Fruit fly (Drosophila melanogaster): ENCODE data around the gene CG9135.
A peak's percentile ranks its signal among the peaks of the same experiment; 100 is the strongest.

The CG9135 gene

dm6 chr2L:6080329-6080728 lies 29.7 kb downstream of the CG9135 start (continued):
- TF ChIP-seq CG1603 (tag; optimal IDR thresholded peaks at IDR 0.05) (no peak), Myb (GFP tag; optimal IDR thresholded peaks at IDR 0.05) (no peak), ranshi (GFP tag; IDR thresholded peaks at IDR 0.05) (no peak), ken (GFP tag; IDR thresholded peaks at IDR 0.05) (no peak), Hr51 (GFP tag; optimal IDR thresholded peaks at IDR 0.05) (no peak), Hmx (GFP tag; optimal IDR thresholded peaks at IDR 0.05) (no peak), otp (GFP tag; IDR thresholded peaks at IDR 0.05) (no peak), CG12071 (GFP tag; optimal IDR thresholded peaks at IDR 0.05) (no peak), lab (GFP tag; optimal IDR thresholded peaks at IDR 0.05) (peak; percentile 59), Atf6 (GFP tag; IDR thresholded peaks at IDR 0.05) (no peak), wdn (GFP tag; IDR thresholded peaks at IDR 0.05) (no peak), phol (tag; optimal IDR thresholded peaks at IDR 0.05) (no peak), Med (GFP tag) (peak; percentile 79), mirr (GFP tag; optimal IDR thresholded peaks at IDR 0.05) (peak; percentile 6), schlank (tag; optimal IDR thresholded peaks at IDR 0.05) (peak; percentile 5), CG12155 (GFP tag; optimal IDR thresholded peaks at IDR 0.05) (no peak), ind (GFP tag; optimal IDR thresholded peaks at IDR 0.05) (no peak), Drgx (GFP tag; IDR thresholded peaks at IDR 0.05) (peak; percentile 28; the same call in 1 of the 2 replicates), sd (tag; optimal IDR thresholded peaks at IDR 0.05) (peak; percentile 37), nmo (GFP tag; optimal IDR thresholded peaks at IDR 0.05) (no peak), lola (GFP tag; optimal IDR thresholded peaks at IDR 0.05) (no peak), CG9876 (GFP tag; optimal IDR thresholded peaks at IDR 0.05) (no peak), caup (GFP tag; optimal IDR thresholded peaks at IDR 0.05; ENCODE audit: severe bottlenecking) (peak; percentile 41), crol (GFP tag; IDR thresholded peaks at IDR 0.05) (0 out of 2 replicates have a peak, but pooled peaks have one; percentile 9), Hmr (GFP tag; optimal IDR thresholded peaks at IDR 0.05) (no peak), Bgb (GFP tag; IDR thresholded peaks at IDR 0.05; ENCODE audit: partially characterized antibody) (no peak), Ssrp (tag; optimal IDR thresholded peaks at IDR 0.05) (no peak), sug (tag; optimal IDR thresholded peaks at IDR 0.05) (peak; percentile 61), cwo (GFP tag; optimal IDR thresholded peaks at IDR 0.05) (peak; percentile 18), CG15514 (GFP tag; optimal IDR thresholded peaks at IDR 0.05) (peak; percentile 23), CG12769 (tag; optimal IDR thresholded peaks at IDR 0.05) (peak; percentile 59), Meics (GFP tag; optimal IDR thresholded peaks at IDR 0.05) (peak; percentile 18), usp (GFP tag; optimal IDR thresholded peaks at IDR 0.05) (no peak), Ets97D (GFP tag; optimal IDR thresholded peaks at IDR 0.05) (no peak), chm (GFP tag; IDR thresholded peaks at IDR 0.05) (no peak), fd102C (GFP tag; optimal IDR thresholded peaks at IDR 0.05) (no peak), Oaz (GFP tag; IDR thresholded peaks at IDR 0.05) (no peak)

dm6 chr2L:6081134-6081832 lies 30.7 kb downstream of the CG9135 start:
- no peak for TF ChIP-seq CG3726 (GFP tag; IDR thresholded peaks at IDR 0.05)
- TF ChIP-seq Hey (tag; optimal IDR thresholded peaks at IDR 0.05) = peak; percentile 8
- no peak for TF ChIP-seq Dip2 (GFP tag; IDR thresholded peaks at IDR 0.05)
- 0 out of 3 replicates have a peak, but pooled peaks have one; percentile 25 for TF ChIP-seq CG34422 (GFP tag; IDR thresholded peaks at IDR 0.05)
- TF ChIP-seq en (GFP tag; optimal IDR thresholded peaks at IDR 0.05) = no peak
- TF ChIP-seq gce (GFP tag; IDR thresholded peaks at IDR 0.05) = 0 out of 3 replicates have a peak, but pooled peaks have one; percentile 7
- no peak for TF ChIP-seq jumu (GFP tag; optimal IDR thresholded peaks at IDR 0.05)
- peak; percentile 70; the same call in 1 of the 3 replicates for TF ChIP-seq CG2199 (GFP tag; IDR thresholded peaks at IDR 0.05)
- peak; percentile 27 for TF ChIP-seq cg (GFP tag; optimal IDR thresholded peaks at IDR 0.05)
- TF ChIP-seq ems (GFP tag; optimal IDR thresholded peaks at IDR 0.05) = no peak
- TF ChIP-seq Dp (GFP tag; optimal IDR thresholded peaks at IDR 0.05) = no peak
- peak; percentile 45; the same call in 1 of the 2 replicates for TF ChIP-seq crol (GFP tag; IDR thresholded peaks at IDR 0.05)
- peak; percentile 14 for TF ChIP-seq Deaf1 (tag; optimal IDR thresholded peaks at IDR 0.05)
- TF ChIP-seq otp (GFP tag; IDR thresholded peaks at IDR 0.05) = no peak
- TF ChIP-seq Xrp1 (GFP tag; IDR thresholded peaks at IDR 0.05) = 0 out of 2 replicates have a peak, but pooled peaks have one; percentile 20
- TF ChIP-seq Sry-β (GFP tag; optimal IDR thresholded peaks at IDR 0.05) = no peak
